Worm (Caenorhabditis elegans): Measurements from ENCODE around the gene tsp-12.

tsp-12 gene

DNA sequence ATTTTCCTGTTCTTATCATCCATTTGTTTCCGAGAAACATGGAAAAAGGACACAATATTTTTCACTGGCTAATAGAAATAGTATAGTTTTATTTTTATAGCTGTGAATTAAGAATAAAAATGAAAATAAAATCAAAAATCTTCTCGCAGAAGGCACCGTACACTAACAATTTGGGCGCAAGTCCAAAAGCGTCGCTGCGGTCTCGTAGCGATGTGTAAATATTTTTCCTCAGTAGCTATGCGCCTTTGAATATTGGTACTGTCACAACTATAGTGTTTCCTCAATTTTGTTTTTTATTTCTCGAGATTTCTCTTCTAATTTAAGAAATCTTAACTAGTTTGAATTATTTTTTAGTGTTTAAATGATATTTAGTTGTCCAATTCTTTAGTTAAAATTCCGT, 6.6 kb upstream of the tsp-12 start:
- TF ChIP-seq che-1 (tag; optimal IDR thresholded peaks at IDR 0.05): no peak
- no peak for TF ChIP-seq pha-2 (tag; optimal IDR thresholded peaks at IDR 0.05)
- TF ChIP-seq nhr-232 (tag; optimal IDR thresholded peaks at IDR 0.05): no peak
- TF ChIP-seq unc-3 (GFP tag; conservative IDR thresholded peaks at IDR 0.05): no peak
- TF ChIP-seq unc-3 (tag; optimal IDR thresholded peaks at IDR 0.05): no peak
- no peak for TF ChIP-seq fax-1 (tag; optimal IDR thresholded peaks at IDR 0.05)
- TF ChIP-seq ceh-34 (tag; optimal IDR thresholded peaks at IDR 0.05): no peak
- no peak for TF ChIP-seq zip-5 (tag; optimal IDR thresholded peaks at IDR 0.05)
- no peak for TF ChIP-seq dmd-4 (tag; optimal IDR thresholded peaks at IDR 0.05; ENCODE audit: borderline replicate concordance)
- no peak for TF ChIP-seq ceh-45 (GFP tag; IDR thresholded peaks at IDR 0.05)
- TF ChIP-seq ceh-19 (GFP tag; optimal IDR thresholded peaks at IDR 0.05): no peak
- TF ChIP-seq fkh-10 (GFP tag; optimal IDR thresholded peaks at IDR 0.05): no peak
- TF ChIP-seq ceh-24 (tag; optimal IDR thresholded peaks at IDR 0.05): no peak
- TF ChIP-seq ceh-9 (tag; optimal IDR thresholded peaks at IDR 0.05): no peak
- no peak for TF ChIP-seq ets-4 (tag; optimal IDR thresholded peaks at IDR 0.05)
- no peak for TF ChIP-seq ama-1 (optimal IDR thresholded peaks at IDR 0.05)
- no peak for TF ChIP-seq F13H6.1 (tag; optimal IDR thresholded peaks at IDR 0.05)

DNA sequence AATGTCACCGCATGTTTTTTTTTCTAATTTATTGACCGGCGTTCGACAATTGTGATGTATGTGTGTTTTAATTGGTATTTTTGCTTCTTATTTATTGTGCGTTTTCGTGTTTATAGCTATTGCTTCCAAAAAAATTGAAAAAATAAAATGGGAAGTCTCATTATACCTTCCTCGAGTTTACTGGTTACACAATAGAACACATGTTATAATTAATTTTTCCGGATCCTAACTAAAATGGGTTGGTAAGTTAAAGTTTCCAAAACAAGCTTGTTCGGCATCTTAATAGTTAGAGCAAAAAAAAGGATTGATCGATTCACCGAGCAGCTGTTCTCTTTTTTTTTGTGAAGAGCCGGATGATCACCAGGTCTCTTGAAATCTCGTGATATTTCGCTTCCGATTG, 5.1 kb upstream of the tsp-12 start, which contains the start of gene ttr-54:
Gene ttr-54 (plus strand): TSS at position 301 of the 400 bp plus-strand sequence.
- TF ChIP-seq K02D7.2 (tag; optimal IDR thresholded peaks at IDR 0.05) (no peak), ttx-3 (tag; optimal IDR thresholded peaks at IDR 0.05) (no peak), nhr-11 (tag; optimal IDR thresholded peaks at IDR 0.05) (no peak), pha-4 (tag; optimal IDR thresholded peaks at IDR 0.05) (no peak), syd-9 (tag; optimal IDR thresholded peaks at IDR 0.05) (no peak), pha-2 (tag; optimal IDR thresholded peaks at IDR 0.05) (no peak), ceh-6 (GFP tag; optimal IDR thresholded peaks at IDR 0.05) (no peak), pax-1 (tag; optimal IDR thresholded peaks at IDR 0.05) (no peak), ceh-45 (GFP tag; IDR thresholded peaks at IDR 0.05) (no peak), lim-6 (tag; optimal IDR thresholded peaks at IDR 0.05) (no peak), hlh-13 (GFP tag; optimal IDR thresholded peaks at IDR 0.05) (no peak), ceh-30 (tag; optimal IDR thresholded peaks at IDR 0.05) (no peak), hlh-6 (tag; optimal IDR thresholded peaks at IDR 0.05) (no peak), tbx-2 (tag; optimal IDR thresholded peaks at IDR 0.05) (no peak), lin-11 (tag; optimal IDR thresholded peaks at IDR 0.05) (no peak), tbx-7 (tag; optimal IDR thresholded peaks at IDR 0.05) (no peak), ets-4 (tag; optimal IDR thresholded peaks at IDR 0.05) (no peak)

DNA sequence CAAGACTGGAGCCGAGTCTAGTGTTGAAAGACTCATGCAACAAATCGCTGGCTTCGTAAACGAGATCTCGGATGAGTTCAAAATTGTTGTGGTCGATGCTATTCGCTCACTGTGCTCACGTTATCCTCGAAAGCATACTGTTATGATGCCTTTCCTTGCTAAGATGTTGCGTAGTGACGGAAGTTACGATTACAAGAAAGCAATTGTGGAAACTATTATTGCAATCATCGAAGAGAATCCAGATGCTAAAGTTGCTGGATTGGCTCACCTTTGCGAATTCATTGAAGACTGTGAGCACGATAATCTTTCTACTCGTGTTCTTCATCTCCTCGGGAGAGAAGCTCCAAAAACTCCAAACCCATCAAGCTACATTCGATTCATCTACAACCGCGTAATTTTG, 3.1 kb upstream of the tsp-12 start:
- TF ChIP-seq fkh-10 (GFP tag; optimal IDR thresholded peaks at IDR 0.05): no peak
- no peak for TF ChIP-seq ceh-34 (tag; optimal IDR thresholded peaks at IDR 0.05)
- TF ChIP-seq C08G9.2 (tag; optimal IDR thresholded peaks at IDR 0.05): no peak
- TF ChIP-seq pha-4 (tag; optimal IDR thresholded peaks at IDR 0.05): no peak
- TF ChIP-seq tbx-2 (tag; optimal IDR thresholded peaks at IDR 0.05): no peak
- TF ChIP-seq zip-5 (tag; optimal IDR thresholded peaks at IDR 0.05): no peak
- TF ChIP-seq elt-4 (tag; optimal IDR thresholded peaks at IDR 0.05): no peak
- no peak for TF ChIP-seq eyg-1 (tag; optimal IDR thresholded peaks at IDR 0.05)
- TF ChIP-seq fkh-6 (tag; optimal IDR thresholded peaks at IDR 0.05): no peak
- TF ChIP-seq unc-42 (tag; optimal IDR thresholded peaks at IDR 0.05): no peak
- no peak for TF ChIP-seq fax-1 (tag; optimal IDR thresholded peaks at IDR 0.05)
- TF ChIP-seq F13H6.1 (tag; optimal IDR thresholded peaks at IDR 0.05): no peak
- no peak for TF ChIP-seq T23F11.4 (GFP tag; optimal IDR thresholded peaks at IDR 0.05)
- no peak for TF ChIP-seq ceh-48 (tag; optimal IDR thresholded peaks at IDR 0.05)
- no peak for TF ChIP-seq unc-55 (GFP tag; optimal IDR thresholded peaks at IDR 0.05)
- no peak for TF ChIP-seq pax-1 (tag; optimal IDR thresholded peaks at IDR 0.05)

Data from whole organism, late embryonic.